Fruit fly (Drosophila melanogaster): ENCODE measurements around the gene Myt1.
A peak's percentile ranks its signal among the peaks of the same experiment; 100 is the strongest.

Gene Myt1

DNA sequence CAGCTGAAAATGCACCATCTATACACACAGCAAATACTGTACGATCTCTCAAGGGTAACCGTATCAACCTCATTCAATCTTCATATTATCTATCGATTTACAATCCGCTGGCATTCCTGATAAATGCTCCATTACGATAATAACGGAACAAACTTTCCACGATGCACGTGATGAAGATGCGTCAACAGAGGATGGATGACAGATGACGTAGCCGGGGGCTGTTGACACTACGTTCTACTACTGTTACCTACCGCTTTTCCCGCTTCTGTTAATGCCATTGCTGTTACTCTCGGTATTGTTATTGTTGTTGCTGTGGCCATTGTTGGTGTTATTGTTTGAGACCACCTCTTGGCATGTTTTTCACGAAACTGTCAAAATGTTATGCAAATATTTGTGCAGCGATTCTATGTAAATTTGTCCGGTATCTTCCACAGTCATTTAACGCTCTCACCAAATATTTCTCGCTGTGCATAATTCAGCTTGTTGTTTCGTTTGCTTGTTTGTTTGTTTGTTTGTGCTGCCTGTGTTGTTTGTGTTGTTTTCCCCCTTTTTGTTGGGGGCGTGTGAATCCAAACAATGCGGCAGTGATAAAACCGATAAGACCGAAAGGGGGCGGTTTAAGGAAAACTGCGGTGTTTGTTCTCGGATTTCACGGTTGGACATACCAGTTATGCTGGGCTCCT is 44.5 kb upstream of the Myt1 start (continued):
- TF ChIP-seq CG17612 (GFP tag; IDR thresholded peaks at IDR 0.05) (no peak), Xbp1 (GFP tag; optimal IDR thresholded peaks at IDR 0.05) (peak; percentile 44), salm (tag; optimal IDR thresholded peaks at IDR 0.05) (peak; percentile 74), ase (GFP tag; IDR thresholded peaks at IDR 0.05) (peak; percentile 50; the same call in 1 of the 3 replicates), cg (GFP tag; optimal IDR thresholded peaks at IDR 0.05) (no peak), CG13287 (GFP tag; IDR thresholded peaks at IDR 0.05; ENCODE audit: partially characterized antibody) (no peak), Spps (tag; optimal IDR thresholded peaks at IDR 0.05) (peak; percentile 88), Fer1 (GFP tag; optimal IDR thresholded peaks at IDR 0.05) (peak; percentile 84), jigr1 (GFP tag; IDR thresholded peaks at IDR 0.05) (no peak), sqz (GFP tag; optimal IDR thresholded peaks at IDR 0.05) (peak; percentile 79), CG9727 (GFP tag; optimal IDR thresholded peaks at IDR 0.05) (peak; percentile 93), CG2199 (GFP tag; IDR thresholded peaks at IDR 0.05) (no peak), danr (GFP tag; IDR thresholded peaks at IDR 0.05) (peak; percentile 29; the same call in 1 of the 2 replicates), ken (GFP tag; IDR thresholded peaks at IDR 0.05) (peak; percentile 59), gce (GFP tag; IDR thresholded peaks at IDR 0.05) (peak; percentile 74; the same call in 1 of the 3 replicates), CG15601 (tag; optimal IDR thresholded peaks at IDR 0.05) (peak; percentile 89), NC2β (GFP tag; optimal IDR thresholded peaks at IDR 0.05) (peak; percentile 88), CG10267 (tag; optimal IDR thresholded peaks at IDR 0.05) (peak; percentile 71), CG10462 (GFP tag; optimal IDR thresholded peaks at IDR 0.05) (peak; percentile 81), sens (GFP tag) (peak; percentile 92), CG8924 (tag; optimal IDR thresholded peaks at IDR 0.05) (peak; percentile 86), so (GFP tag; IDR thresholded peaks at IDR 0.05) (0 out of 3 replicates have a peak, but pooled peaks have one; percentile 56), CG1792 (GFP tag; optimal IDR thresholded peaks at IDR 0.05) (peak; percentile 84), CG18262 (tag; optimal IDR thresholded peaks at IDR 0.05) (peak; percentile 81), CG9932 (GFP tag; IDR thresholded peaks at IDR 0.05) (no peak), en (GFP tag; optimal IDR thresholded peaks at IDR 0.05) (peak; percentile 76), Atf3 (GFP tag; optimal IDR thresholded peaks at IDR 0.05) (peak; percentile 75), Trl (optimal IDR thresholded peaks at IDR 0.05) (no peak), Trl (GFP tag; optimal IDR thresholded peaks at IDR 0.05) (peak; percentile 89), Mad (GFP tag; optimal IDR thresholded peaks at IDR 0.05) (peak; percentile 75), fu2 (GFP tag; optimal IDR thresholded peaks at IDR 0.05) (peak; percentile 40), Side (GFP tag; optimal IDR thresholded peaks at IDR 0.05) (peak; percentile 82), nmo (GFP tag; optimal IDR thresholded peaks at IDR 0.05) (peak; percentile 50), CG2129 (GFP tag; IDR thresholded peaks at IDR 0.05; ENCODE audit: partially characterized antibody) (no peak), Lim3 (GFP tag; IDR thresholded peaks at IDR 0.05) (no peak), CG11696 (GFP tag; IDR thresholded peaks at IDR 0.05) (peak; percentile 43; the same call in 1 of the 2 replicates), CG9817 (tag; optimal IDR thresholded peaks at IDR 0.05) (peak; percentile 35), CG1024 (GFP tag; IDR thresholded peaks at IDR 0.05) (peak; percentile 65; the same call in 1 of the 2 replicates), CG18476 (GFP tag; optimal IDR thresholded peaks at IDR 0.05) (peak; percentile 67), Bgb (GFP tag; IDR thresholded peaks at IDR 0.05; ENCODE audit: partially characterized antibody) (no peak), Poxn (GFP tag; IDR thresholded peaks at IDR 0.05) (no peak), peb (GFP tag; IDR thresholded peaks at IDR 0.05) (no peak)

DNA sequence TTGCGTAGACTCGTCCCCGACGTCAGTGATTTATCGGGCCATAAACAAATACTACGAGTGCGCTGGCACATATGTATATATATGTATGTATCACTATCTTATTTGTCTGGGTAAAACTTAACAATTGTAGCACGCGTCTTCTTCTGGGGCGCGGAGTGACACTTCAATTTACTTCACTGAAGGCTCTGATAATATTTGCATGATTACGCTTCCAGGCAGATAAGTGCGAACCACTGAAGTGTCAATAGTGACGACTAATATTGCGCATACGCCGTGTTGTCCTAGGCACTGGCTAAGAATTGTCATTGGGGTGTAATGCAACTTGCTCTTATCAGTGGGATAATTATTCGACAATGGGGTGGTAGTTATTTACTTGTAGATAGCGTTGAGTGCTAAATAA is 42.1 kb upstream of the Myt1 start:
- TF ChIP-seq CG7372 (GFP tag; IDR thresholded peaks at IDR 0.05): peak; percentile 37; the same call in 1 of the 2 replicates
- no peak for TF ChIP-seq eve (GFP tag; optimal IDR thresholded peaks at IDR 0.05)
- peak; percentile 1 for TF ChIP-seq Ets65A (GFP tag)
- TF ChIP-seq Atf6 (GFP tag; IDR thresholded peaks at IDR 0.05): no peak
- peak; percentile 4 for TF ChIP-seq wek (GFP tag; optimal IDR thresholded peaks at IDR 0.05)
- TF ChIP-seq CG15696 (tag; optimal IDR thresholded peaks at IDR 0.05): peak; percentile 23
- TF ChIP-seq Nf-YB (GFP tag; optimal IDR thresholded peaks at IDR 0.05): peak; percentile 52
- TF ChIP-seq Nf-YC (tag; optimal IDR thresholded peaks at IDR 0.05): peak; percentile 3
- TF ChIP-seq CG16815 (GFP tag; optimal IDR thresholded peaks at IDR 0.05): no peak
- TF ChIP-seq nom (GFP tag; optimal IDR thresholded peaks at IDR 0.05): peak; percentile 48
- peak; percentile 5 for TF ChIP-seq Asciz (GFP tag; optimal IDR thresholded peaks at IDR 0.05)
- TF ChIP-seq Gug (GFP tag; IDR thresholded peaks at IDR 0.05): no peak

Measured in whole organism, embryonic.